Worm (Caenorhabditis elegans): ENCODE data around the gene arrd-10.

DNA sequence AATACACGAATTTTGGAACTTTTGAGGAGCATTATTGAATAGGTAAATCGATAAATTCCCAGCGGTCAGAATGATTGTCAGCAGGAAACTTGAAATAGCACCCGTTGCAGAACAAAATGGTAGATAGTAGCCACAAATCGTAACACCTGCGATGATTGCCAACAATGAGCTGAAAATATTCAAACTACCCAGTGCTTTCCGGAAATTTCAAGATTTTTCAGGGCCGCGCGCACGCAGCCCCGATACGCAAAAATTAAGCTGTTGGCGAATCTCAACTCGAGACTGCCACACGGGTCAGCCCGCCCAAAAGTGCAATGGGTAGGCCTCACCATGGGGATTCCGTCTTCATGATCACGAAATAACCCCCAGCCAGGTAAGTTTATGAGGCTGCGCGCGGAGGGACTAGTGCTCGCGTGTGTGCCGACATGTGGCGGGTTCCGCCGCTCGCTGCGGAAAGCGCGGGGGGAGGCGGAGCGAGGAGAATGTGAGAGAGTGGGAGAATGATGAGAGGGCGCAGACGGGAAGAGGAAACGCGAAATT lies 4.8 kb downstream of the arrd-10 start:
- peak; percentile 68 for TF ChIP-seq unc-98 (GFP tag; IDR thresholded peaks at IDR 0.05)
- TF ChIP-seq nhr-28 (tag; optimal IDR thresholded peaks at IDR 0.05), result no peak
